Worm (Caenorhabditis elegans) whole organism, midembryonic: ENCODE data around the gene sdf-9.

Experiments
- T22C8.4 ChIP-seq: fragments of 200-800 bp; sonication (Bioruptor generic); IDR thresholded peaks from 2 replicates; pipeline ENCODE4 v1.3.6; 2022; ENCODE audit warnings: missing genetic modification characterization, missing compliant biosample characterization
- cog-1 ChIP-seq: sonication (generic microtip); optimal IDR thresholded peaks from 2 replicates; lab custom pipeline; 2016; ENCODE audit warnings: missing genetic modification characterization, missing compliant biosample characterization
- flt-1 ChIP-seq: fragments of 200-800 bp; sonication (Bioruptor generic); IDR thresholded peaks from 2 replicates; pipeline ENCODE4 v1.3.6; 2022; ENCODE audit warnings: missing genetic modification characterization, missing compliant biosample characterization
- klf-2 ChIP-seq: fragments of 200-800 bp; sonication (Bioruptor generic); conservative IDR thresholded peaks from 2 replicates; pipeline ENCODE4 v1.3.6; 2022; ENCODE audit warnings: missing genetic modification reagents, missing genetic modification characterization, missing compliant biosample characterization
- med-1 ChIP-seq: sonication (generic microtip); optimal IDR thresholded peaks from 2 replicates; lab custom pipeline; 2017; ENCODE audit warnings: missing genetic modification characterization, mild to moderate bottlenecking, missing compliant biosample characterization, antibody characterized with exemption, missing genetic modification reagents; ENCODE audit not compliant: insufficient read depth
- tab-1 ChIP-seq: fragments of 200-800 bp; sonication (Bioruptor generic); IDR thresholded peaks from 2 replicates; pipeline ENCODE4 v1.3.6; 2022; ENCODE audit warnings: missing genetic modification characterization, missing compliant biosample characterization
- ztf-29 ChIP-seq: fragments of 200-800 bp; sonication (Bioruptor generic); IDR thresholded peaks from 2 replicates; pipeline ENCODE4 v1.3.6; 2022; ENCODE audit warnings: missing genetic modification reagents, missing genetic modification characterization, missing compliant biosample characterization

DNA sequence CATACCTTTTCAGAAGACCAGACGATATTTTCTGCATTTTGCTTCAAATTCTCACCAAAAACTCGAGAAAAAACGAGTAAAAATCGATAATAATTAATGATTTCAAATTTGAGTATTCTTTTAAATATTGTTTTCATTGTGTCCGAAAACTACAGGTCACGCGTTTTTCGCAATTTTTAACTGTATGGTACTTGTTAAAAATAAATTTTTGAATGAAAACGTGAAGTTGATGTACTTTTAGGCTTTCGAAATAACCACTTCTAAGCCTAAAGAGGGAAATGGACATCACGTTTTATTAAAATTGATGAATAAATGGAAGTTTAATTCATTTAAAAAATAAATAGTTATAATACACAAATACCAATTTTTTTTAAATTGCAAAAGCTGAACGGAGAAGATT is 4.9 kb downstream of the sdf-9 start, which contains the start of gene Y44A6D.5:
- TF ChIP-seq ztf-29 (GFP tag; lab: Robert Waterston, UW) (no peak), flt-1 (GFP tag; lab: Robert Waterston, UW) (no peak), T22C8.4 (GFP tag; lab: Robert Waterston, UW) (no peak), cog-1 (tag; lab: Kevin White, UChicago) (no peak), med-1 (GFP tag; lab: Kevin White, UChicago) (no peak), klf-2 (GFP tag; lab: Robert Waterston, UW) (no peak), tab-1 (no peak)
